Fruit fly (Drosophila melanogaster) whole organism, embryonic: ENCODE data around the gene CG1074.

Experiments
- Asciz ChIP-seq: fragments of 200-800 bp; sonication (Bioruptor generic); optimal IDR thresholded peaks from 2 replicates; lab custom pipeline; 2017; ENCODE audit warnings: missing biosample characterization, mild to moderate bottlenecking, missing genetic modification characterization, missing genetic modification reagents
- Atf-2 ChIP-seq: fragments of 200-800 bp; sonication (Bioruptor generic); optimal IDR thresholded peaks from 2 replicates; lab custom pipeline; 2016; ENCODE audit warnings: missing biosample characterization, missing genetic modification characterization
- CG10147 ChIP-seq: fragments of 200-800 bp; sonication (Bioruptor generic); optimal IDR thresholded peaks from 2 replicates; lab custom pipeline; 2019; ENCODE audit warnings: missing biosample characterization, mild to moderate bottlenecking, missing genetic modification characterization, moderate library complexity
- CG10565 ChIP-seq: fragments of 200-800 bp; sonication (Bioruptor generic); optimal IDR thresholded peaks from 3 replicates; lab custom pipeline; 2016; ENCODE audit warnings: missing biosample characterization, mild to moderate bottlenecking, missing genetic modification characterization
- CG11085 ChIP-seq: fragments of 200-800 bp; sonication (Bioruptor generic); IDR thresholded peaks from 2 replicates; pipeline ENCODE4 v1.3.6; 2022; ENCODE audit warnings: missing biosample characterization, missing genetic modification characterization
- CG12219 ChIP-seq: fragments of 200-800 bp; sonication (Bioruptor generic); optimal IDR thresholded peaks from 3 replicates; lab custom pipeline; 2018; ENCODE audit warnings: missing biosample characterization, mild to moderate bottlenecking, missing genetic modification characterization
- CG12942 ChIP-seq: fragments of 200-800 bp; sonication (Bioruptor generic); optimal IDR thresholded peaks from 3 replicates; lab custom pipeline; 2016; ENCODE audit warnings: missing biosample characterization, missing genetic modification characterization
- CG13123 ChIP-seq: fragments of 200-800 bp; sonication (Bioruptor generic); optimal IDR thresholded peaks from 2 replicates; lab custom pipeline; 2016; ENCODE audit warnings: missing biosample characterization, missing genetic modification characterization
- CG14710 ChIP-seq: fragments of 200-800 bp; sonication (Bioruptor generic); optimal IDR thresholded peaks from 3 replicates; lab custom pipeline; 2019; ENCODE audit warnings: missing biosample characterization, mild to moderate bottlenecking, missing genetic modification characterization, moderate library complexity
- CG15073 ChIP-seq: fragments of 200-800 bp; sonication (Bioruptor generic); optimal IDR thresholded peaks from 2 replicates; lab custom pipeline; 2016; ENCODE audit warnings: missing biosample characterization, missing genetic modification characterization
- CG16779 ChIP-seq: fragments of 200-800 bp; sonication (Bioruptor generic); IDR thresholded peaks from 2 replicates; pipeline ENCODE4 v1.3.6; 2022; ENCODE audit warnings: missing biosample characterization, missing genetic modification characterization
- CG17328 ChIP-seq: fragments of 200-800 bp; sonication (Bioruptor generic); IDR thresholded peaks from 2 replicates; pipeline ENCODE4 v1.3.6; 2022; ENCODE audit warnings: missing biosample characterization, missing genetic modification characterization
- CG17568 ChIP-seq: fragments of 200-800 bp; sonication (Bioruptor generic); optimal IDR thresholded peaks from 2 replicates; lab custom pipeline; 2018; ENCODE audit warnings: missing biosample characterization, mild to moderate bottlenecking, missing genetic modification characterization, moderate library complexity
- CG31441 ChIP-seq: fragments of 200-800 bp; sonication (Bioruptor generic); IDR thresholded peaks from 2 replicates; pipeline ENCODE4 v1.3.6; 2022; ENCODE audit warnings: missing biosample characterization, missing genetic modification characterization
- CG33213 ChIP-seq: fragments of 200-800 bp; sonication (Bioruptor generic); optimal IDR thresholded peaks from 3 replicates; lab custom pipeline; 2016; ENCODE audit warnings: missing biosample characterization, missing genetic modification characterization
- CG4282 ChIP-seq: fragments of 200-800 bp; sonication (Bioruptor generic); optimal IDR thresholded peaks from 2 replicates; lab custom pipeline; 2016; ENCODE audit warnings: missing biosample characterization, missing genetic modification characterization
- CG4404 ChIP-seq: fragments of 200-800 bp; sonication (Bioruptor generic); IDR thresholded peaks from 2 replicates; pipeline ENCODE4 v1.3.6; 2022; ENCODE audit warnings: missing biosample characterization, missing genetic modification characterization
- CG7357 ChIP-seq: fragments of 200-800 bp; sonication (Bioruptor generic); IDR thresholded peaks from 3 replicates; pipeline ENCODE4 v1.3.6; 2022; ENCODE audit warnings: missing biosample characterization, missing genetic modification characterization
- CG7987 ChIP-seq: fragments of 200-800 bp; sonication (Bioruptor generic); optimal IDR thresholded peaks from 2 replicates; lab custom pipeline; 2018; ENCODE audit warnings: missing biosample characterization, mild to moderate bottlenecking, missing genetic modification characterization, moderate library complexity
- D ChIP-seq, 2 experiments: fragments of 200-800 bp in 1 of 2; fragments of >200 bp in 1 of 2; sonication (Bioruptor generic) in 1 of 2; optimal IDR thresholded peaks; 2 replicates in 1 of 2; 3 replicates in 1 of 2; lab custom pipeline; 2017; ENCODE audit warnings: mild to moderate bottlenecking in 1 of 2, missing biosample characterization in 1 of 2, missing genetic modification characterization in 1 of 2, missing genetic modification reagents in 1 of 2
- H2.0 ChIP-seq: fragments of 200-800 bp; sonication (Bioruptor generic); IDR thresholded peaks from 2 replicates; pipeline ENCODE4 v1.3.6; 2022; ENCODE audit warnings: missing biosample characterization, missing genetic modification characterization
- Hand ChIP-seq: fragments of 200-800 bp; sonication (Bioruptor generic); optimal IDR thresholded peaks from 2 replicates; lab custom pipeline; 2017; ENCODE audit warnings: mild to moderate bottlenecking, missing biosample characterization, missing genetic modification reagents, missing genetic modification characterization
- Hsf ChIP-seq: fragments of 200-800 bp; sonication (Bioruptor generic); optimal IDR thresholded peaks from 3 replicates; lab custom pipeline; 2016; ENCODE audit warnings: missing biosample characterization, missing genetic modification characterization
- Jarid2 ChIP-seq: fragments of 200-800 bp; sonication (Bioruptor generic); optimal IDR thresholded peaks from 3 replicates; lab custom pipeline; 2017; ENCODE audit warnings: mild to moderate bottlenecking, missing biosample characterization, missing genetic modification reagents, missing genetic modification characterization
- MESR4 ChIP-seq: fragments of 200-800 bp; sonication (Bioruptor generic); optimal IDR thresholded peaks from 2 replicates; lab custom pipeline; 2018; ENCODE audit warnings: missing biosample characterization, mild to moderate bottlenecking, missing genetic modification characterization, moderate library complexity
- NC2β ChIP-seq: fragments of 200-800 bp; sonication (Bioruptor generic); optimal IDR thresholded peaks from 2 replicates; lab custom pipeline; 2016; ENCODE audit warnings: missing biosample characterization, missing genetic modification characterization
- Nf-YA ChIP-seq: fragments of 200-800 bp; sonication (Bioruptor generic); IDR thresholded peaks from 2 replicates; pipeline ENCODE4 v1.3.6; 2022; ENCODE audit warnings: missing biosample characterization, missing genetic modification characterization
- Oli ChIP-seq: fragments of 200-800 bp; sonication (Bioruptor generic); optimal IDR thresholded peaks from 2 replicates; lab custom pipeline; 2018; ENCODE audit warnings: missing biosample characterization, mild to moderate bottlenecking, missing genetic modification characterization, moderate library complexity
- Ptx1 ChIP-seq: fragments of 200-800 bp; sonication (Bioruptor generic); IDR thresholded peaks from 2 replicates; pipeline ENCODE4 v1.3.6; 2022; ENCODE audit warnings: missing biosample characterization, missing genetic modification characterization
- Ravus ChIP-seq: fragments of 200-800 bp; sonication (Bioruptor generic); IDR thresholded peaks from 2 replicates; pipeline ENCODE4 v1.3.6; 2022; ENCODE audit warnings: missing biosample characterization, missing genetic modification characterization
- Sin3A ChIP-seq: fragments of >200 bp; optimal IDR thresholded peaks from 2 replicates; lab custom pipeline; 2018
- Spps ChIP-seq: fragments of 200-800 bp; sonication (Bioruptor generic); optimal IDR thresholded peaks from 2 replicates; lab custom pipeline; 2018; ENCODE audit warnings: missing biosample characterization, mild to moderate bottlenecking, missing genetic modification characterization
- TFAM ChIP-seq: fragments of 200-800 bp; sonication (Bioruptor generic); optimal IDR thresholded peaks from 2 replicates; lab custom pipeline; 2017; ENCODE audit warnings: missing biosample characterization, missing genetic modification characterization, inconsistent platforms
- Xrp1 ChIP-seq: fragments of 200-800 bp; sonication (Bioruptor generic); IDR thresholded peaks from 2 replicates; pipeline ENCODE4 v1.3.6; 2022; ENCODE audit warnings: missing biosample characterization, missing genetic modification characterization
- btn ChIP-seq: fragments of 200-800 bp; sonication (Bioruptor generic); optimal IDR thresholded peaks from 2 replicates; lab custom pipeline; 2016; ENCODE audit warnings: missing biosample characterization, missing genetic modification characterization
- croc ChIP-seq: fragments of 200-800 bp; sonication (Bioruptor generic); conservative IDR thresholded peaks from 3 replicates; pipeline ENCODE4 v1.3.6; 2022; ENCODE audit warnings: missing biosample characterization, missing genetic modification characterization
- dmrt99B ChIP-seq: fragments of 200-800 bp; sonication (Bioruptor generic); optimal IDR thresholded peaks from 2 replicates; lab custom pipeline; 2018; ENCODE audit warnings: missing biosample characterization, mild to moderate bottlenecking, missing genetic modification characterization, moderate library complexity
- ftz-f1 ChIP-seq: fragments of 200-800 bp; sonication (Bioruptor generic); optimal IDR thresholded peaks from 2 replicates; lab custom pipeline; 2016; ENCODE audit warnings: missing biosample characterization, missing genetic modification characterization
- inv ChIP-seq: fragments of 200-800 bp; sonication (Bioruptor generic); IDR thresholded peaks from 2 replicates; pipeline ENCODE4 v1.3.6; 2022; ENCODE audit warnings: missing biosample characterization, missing genetic modification characterization; ENCODE audit not compliant: partially characterized antibody
- jumu ChIP-seq: fragments of 200-800 bp; sonication (Bioruptor generic); optimal IDR thresholded peaks from 3 replicates; lab custom pipeline; 2016; ENCODE audit warnings: missing biosample characterization, missing genetic modification characterization
- ken ChIP-seq: fragments of 200-800 bp; sonication (Bioruptor generic); IDR thresholded peaks from 3 replicates; pipeline ENCODE4 v1.3.6; 2022; ENCODE audit warnings: missing biosample characterization, missing genetic modification characterization
- nmo ChIP-seq: fragments of 200-800 bp; sonication (Bioruptor generic); optimal IDR thresholded peaks from 2 replicates; lab custom pipeline; 2018; ENCODE audit warnings: missing biosample characterization, mild to moderate bottlenecking, missing genetic modification characterization, moderate library complexity
- nom ChIP-seq: fragments of 200-800 bp; sonication (Bioruptor generic); optimal IDR thresholded peaks from 2 replicates; lab custom pipeline; 2017; ENCODE audit warnings: missing biosample characterization, missing genetic modification characterization, mild to moderate bottlenecking, moderate library complexity, missing genetic modification reagents
- pros ChIP-seq: fragments of 200-800 bp; sonication (Bioruptor generic); optimal IDR thresholded peaks from 3 replicates; lab custom pipeline; 2019; ENCODE audit warnings: missing biosample characterization, mild to moderate bottlenecking, missing genetic modification characterization, moderate library complexity
- sc ChIP-seq, 3 experiments: fragments of >200 bp in 2 of 3; fragments of 200-800 bp in 1 of 3; sonication (Bioruptor generic) in 1 of 3; optimal IDR thresholded peaks; 2 replicates in 2 of 3; 3 replicates in 1 of 3; lab custom pipeline; 2017; ENCODE audit warnings: mild to moderate bottlenecking in 1 of 3, missing biosample characterization in 1 of 3, missing genetic modification characterization in 1 of 3, missing genetic modification reagents in 1 of 3
- scrt ChIP-seq: fragments of 200-800 bp; sonication (Bioruptor generic); optimal IDR thresholded peaks from 2 replicates; lab custom pipeline; 2018; ENCODE audit warnings: missing biosample characterization, mild to moderate bottlenecking, missing genetic modification characterization, moderate library complexity
- tgo ChIP-seq: fragments of 200-800 bp; sonication (Bioruptor generic); IDR thresholded peaks from 3 replicates; pipeline ENCODE4 v1.3.6; 2022; ENCODE audit warnings: missing biosample characterization, missing genetic modification characterization
- trem ChIP-seq: fragments of 200-800 bp; optimal IDR thresholded peaks from 3 replicates; lab custom pipeline; 2019; ENCODE audit warnings: missing biosample characterization, mild to moderate bottlenecking, missing genetic modification characterization, moderate library complexity
- zfh2 ChIP-seq: fragments of 200-800 bp; sonication (Bioruptor generic); optimal IDR thresholded peaks from 2 replicates; lab custom pipeline; 2016; ENCODE audit warnings: missing biosample characterization, missing genetic modification characterization

The CG1074 gene

DNA sequence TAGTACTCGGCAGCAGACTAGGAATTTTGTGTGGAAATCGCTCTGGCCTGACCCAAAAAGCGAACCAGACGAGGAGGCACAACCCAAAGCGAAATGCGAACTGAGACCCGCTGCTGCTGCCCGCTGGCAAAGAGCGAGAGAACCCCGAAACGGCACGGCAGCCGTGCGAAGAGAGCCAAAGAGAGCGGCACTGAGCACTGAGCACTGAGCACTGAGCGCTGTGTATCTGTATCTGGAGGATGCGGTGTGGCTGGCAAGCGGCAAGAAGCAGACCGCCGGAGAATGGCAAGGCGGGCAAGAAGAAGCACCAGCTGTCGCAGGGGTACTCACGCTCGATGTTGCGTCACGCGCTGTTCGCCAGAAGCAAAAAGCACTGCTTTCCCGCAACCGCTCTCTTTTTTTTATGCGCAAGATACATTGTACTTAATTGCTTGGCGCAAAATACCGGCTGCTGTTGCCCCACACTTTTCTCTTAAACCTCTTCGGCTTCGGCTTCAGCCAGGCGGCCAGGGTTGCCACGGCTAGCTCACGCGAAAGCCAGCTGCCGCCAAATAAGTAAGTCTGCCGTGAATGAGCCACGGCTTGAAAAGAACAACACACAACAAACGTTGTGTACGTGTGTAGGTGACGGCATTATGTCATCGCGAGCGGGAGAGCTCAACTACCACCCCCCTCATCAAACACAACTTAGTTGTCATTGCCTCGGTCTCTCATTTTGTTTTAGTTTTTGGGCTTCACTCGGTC lies 19.6 kb downstream of the CG1074 start (continued):
- TF ChIP-seq CG15073 (GFP tag; lab: Kevin White, UChicago) (no peak), CG4282 (GFP tag; lab: Kevin White, UChicago) (peak; percentile 13), ken (GFP tag; lab: Robert Waterston, UW) (peak; percentile 19; the same call in 1 of the 3 replicates), NC2β (peak; percentile 25), CG16779 (GFP tag; lab: Robert Waterston, UW) (no peak), dmrt99B (tag; lab: Kevin White, UChicago) (no peak), CG14710 (tag; lab: Kevin White, UChicago) (no peak), croc (GFP tag; lab: Robert Waterston, UW) (no peak), zfh2 (GFP tag; lab: Kevin White, UChicago) (no peak), Ptx1 (GFP tag; lab: Robert Waterston, UW) (no peak), ftz-f1 (GFP tag; lab: Kevin White, UChicago) (peak; percentile 32), CG33213 (GFP tag; lab: Kevin White, UChicago) (no peak), CG11085 (GFP tag; lab: Robert Waterston, UW) (no peak), Jarid2 (peak; percentile 61), Nf-YA (GFP tag; lab: Robert Waterston, UW) (no peak), CG12219 (GFP tag; lab: Kevin White, UChicago) (no peak), inv (GFP tag; lab: Robert Waterston, UW) (no peak), CG17328 (GFP tag; lab: Robert Waterston, UW) (peak; percentile 50; the same call in 1 of the 2 replicates), Xrp1 (GFP tag; lab: Robert Waterston, UW) (peak; percentile 33; the same call in 1 of the 2 replicates), pros (GFP tag; lab: Kevin White, UChicago) (peak; percentile 93), nmo (GFP tag; lab: Kevin White, UChicago) (no peak), nom (GFP tag; lab: Kevin White, UChicago) (peak; percentile 76), btn (GFP tag; lab: Kevin White, UChicago) (no peak), CG7357 (no peak), scrt (GFP tag; lab: Kevin White, UChicago) (peak; percentile 47), H2.0 (GFP tag; lab: Robert Waterston, UW) (no peak), CG17568 (GFP tag; lab: Kevin White, UChicago) (peak; percentile 66), Ravus (GFP tag; lab: Robert Waterston, UW) (no peak), MESR4 (GFP tag; lab: Kevin White, UChicago) (peak; percentile 61), CG4404 (no peak), Spps (tag; lab: Kevin White, UChicago) (no peak), TFAM (no peak), Asciz (GFP tag; lab: Kevin White, UChicago) (no peak), sc (optimal IDR thresholded peaks at IDR 0.05; lab: Kevin White, UChicago) (no peak), sc (GFP tag; optimal IDR thresholded peaks at IDR 0.05; lab: Kevin White, UChicago) (no peak), Oli (tag; lab: Kevin White, UChicago) (no peak), CG7987 (GFP tag; lab: Kevin White, UChicago) (no peak), CG13123 (GFP tag; lab: Kevin White, UChicago) (no peak), trem (tag; lab: Kevin White, UChicago) (peak; percentile 5), jumu (peak; percentile 40), D (optimal IDR thresholded peaks at IDR 0.05; lab: Kevin White, UChicago) (no peak), D (GFP tag; optimal IDR thresholded peaks at IDR 0.05; lab: Kevin White, UChicago) (no peak), Hand (GFP tag; lab: Kevin White, UChicago) (peak; percentile 61), CG10565 (GFP tag; lab: Kevin White, UChicago) (no peak), CG10147 (GFP tag; lab: Kevin White, UChicago) (no peak), tgo (GFP tag; lab: Robert Waterston, UW) (no peak), Sin3A (lab: Kevin White, UChicago) (no peak), CG12942 (GFP tag; lab: Kevin White, UChicago) (no peak), CG31441 (GFP tag; lab: Robert Waterston, UW) (no peak), Atf-2 (no peak), Hsf (GFP tag; lab: Kevin White, UChicago) (no peak)
